Worm (Caenorhabditis elegans) whole organism, L4 larva: ENCODE data around the gene marc-5.

Experiments used
- Y105C5A.15 ChIP-seq: fragments of 200-800 bp; sonication (Bioruptor generic); IDR thresholded peaks from 2 replicates; pipeline ENCODE4 v1.3.6; 2022; ENCODE audit warnings: missing genetic modification characterization, missing compliant biosample characterization
- ZK337.2 ChIP-seq: fragments of 200-800 bp; sonication (Bioruptor generic); IDR thresholded peaks from 2 replicates; pipeline ENCODE4 v1.3.6; 2022; ENCODE audit warnings: missing genetic modification reagents, missing genetic modification characterization, missing compliant biosample characterization
- lin-15B ChIP-seq: fragments of 150-350 bp; sonication (generic microtip); optimal IDR thresholded peaks from 3 replicates; lab custom pipeline; 2014; ENCODE audit warnings: missing biosample characterization, missing genetic modification characterization
- mxl-2 ChIP-seq: fragments of 200-800 bp; sonication (Bioruptor generic); conservative IDR thresholded peaks from 2 replicates; pipeline ENCODE4 v1.3.6; 2022; ENCODE audit warnings: missing genetic modification reagents, missing genetic modification characterization, missing compliant biosample characterization
- mxl-3 ChIP-seq: fragments of 200-800 bp; sonication (Bioruptor generic); optimal IDR thresholded peaks from 2 replicates; lab custom pipeline; 2018; ENCODE audit warnings: mild to moderate bottlenecking, missing genetic modification characterization, missing compliant biosample characterization
- nhr-11 ChIP-seq: fragments of 150-350 bp; optimal IDR thresholded peaks from 2 replicates; lab custom pipeline; 2014; ENCODE audit warnings: missing biosample characterization, missing genetic modification characterization
- nhr-6 ChIP-seq: fragments of 150-350 bp; optimal IDR thresholded peaks from 2 replicates; lab custom pipeline; 2014; ENCODE audit warnings: missing biosample characterization, missing genetic modification characterization
- spr-1 ChIP-seq: sonication (generic microtip); optimal IDR thresholded peaks from 2 replicates; lab custom pipeline; 2016; ENCODE audit warnings: mild to moderate bottlenecking, missing genetic modification characterization, missing compliant biosample characterization

ce11 chrII:12397656-12398055, 18.3 kb upstream of the marc-5 start, which contains the start of gene F57G9.7:
- TF ChIP-seq nhr-11 = no peak
- no peak for TF ChIP-seq mxl-3
- TF ChIP-seq Y105C5A.15 (GFP tag; lab: Robert Waterston, UW) = no peak
- TF ChIP-seq ZK337.2 = no peak
- TF ChIP-seq mxl-2 (GFP tag; lab: Robert Waterston, UW) = no peak
- TF ChIP-seq spr-1 (tag; lab: Kevin White, UChicago) = no peak
- TF ChIP-seq nhr-6 (tag; lab: Kevin White, UChicago) = no peak
- no peak for TF ChIP-seq lin-15B (tag; lab: Kevin White, UChicago)
